Fruit fly (Drosophila melanogaster) whole organism, prepupa: ENCODE measurements around the gene eIF4E4.

Experiments used
- Blimp-1 ChIP-seq: fragments of 200-800 bp; sonication (Bioruptor generic); optimal IDR thresholded peaks from 3 replicates; lab custom pipeline; 2017; ENCODE audit warnings: missing biosample characterization, missing genetic modification characterization, mild to moderate bottlenecking, moderate library complexity, missing genetic modification reagents
- CG10631 ChIP-seq: fragments of 200-800 bp; sonication (Bioruptor generic); optimal IDR thresholded peaks from 2 replicates; lab custom pipeline; 2016; ENCODE audit warnings: missing biosample characterization, missing genetic modification characterization
- CG10669 ChIP-seq: fragments of 200-800 bp; sonication (Bioruptor generic); optimal IDR thresholded peaks from 3 replicates; lab custom pipeline; 2018; ENCODE audit warnings: missing biosample characterization, mild to moderate bottlenecking, missing genetic modification characterization, moderate library complexity
- CG11294 ChIP-seq: fragments of 200-800 bp; sonication (Bioruptor generic); IDR thresholded peaks from 2 replicates; pipeline ENCODE4 v1.3.6; 2022; ENCODE audit warnings: missing biosample characterization, missing genetic modification characterization
- CG11762 ChIP-seq: fragments of 200-800 bp; sonication (Bioruptor generic); optimal IDR thresholded peaks from 3 replicates; lab custom pipeline; 2016; ENCODE audit warnings: missing biosample characterization, missing genetic modification characterization; ENCODE audit not compliant: insufficient read depth
- CG11902 ChIP-seq: fragments of 200-800 bp; sonication (Bioruptor generic); optimal IDR thresholded peaks from 3 replicates; lab custom pipeline; 2016; ENCODE audit warnings: missing biosample characterization, missing genetic modification characterization
- CG16779 ChIP-seq: fragments of 200-800 bp; sonication (Bioruptor generic); optimal IDR thresholded peaks from 3 replicates; lab custom pipeline; 2017; ENCODE audit warnings: missing biosample characterization, mild to moderate bottlenecking, missing genetic modification characterization
- CG31627 ChIP-seq: fragments of 200-800 bp; sonication (Bioruptor generic); optimal IDR thresholded peaks from 3 replicates; lab custom pipeline; 2016; ENCODE audit warnings: missing biosample characterization, missing genetic modification characterization
- CG32006 ChIP-seq: fragments of 200-800 bp; sonication (Bioruptor generic); optimal IDR thresholded peaks from 3 replicates; lab custom pipeline; 2017; ENCODE audit warnings: missing biosample characterization, mild to moderate bottlenecking, missing genetic modification characterization
- CG4318 ChIP-seq: fragments of 200-800 bp; sonication (Bioruptor generic); optimal IDR thresholded peaks from 3 replicates; lab custom pipeline; 2017; ENCODE audit warnings: missing biosample characterization, mild to moderate bottlenecking, missing genetic modification characterization
- CG6163 ChIP-seq: fragments of 200-800 bp; sonication (Bioruptor generic); IDR thresholded peaks from 3 replicates; pipeline ENCODE4 v1.3.6; 2022; ENCODE audit warnings: missing biosample characterization, missing genetic modification characterization
- CG6276 ChIP-seq: fragments of 200-800 bp; sonication (Bioruptor generic); optimal IDR thresholded peaks from 2 replicates; lab custom pipeline; 2017; ENCODE audit warnings: missing biosample characterization, mild to moderate bottlenecking, missing genetic modification characterization
- CG6792 ChIP-seq: fragments of 200-800 bp; sonication (Bioruptor generic); optimal IDR thresholded peaks from 3 replicates; lab custom pipeline; 2016; ENCODE audit warnings: missing biosample characterization, missing genetic modification characterization
- CG6854 ChIP-seq: fragments of 200-800 bp; sonication (Bioruptor generic); optimal IDR thresholded peaks from 2 replicates; lab custom pipeline; 2017; ENCODE audit warnings: missing biosample characterization, mild to moderate bottlenecking, missing genetic modification characterization
- CG8119 ChIP-seq: fragments of 200-800 bp; sonication (Bioruptor generic); IDR thresholded peaks from 3 replicates; pipeline ENCODE4 v1.3.6; 2022; ENCODE audit warnings: missing biosample characterization, missing genetic modification characterization
- CG8319 ChIP-seq: fragments of 200-800 bp; sonication (Bioruptor generic); optimal IDR thresholded peaks from 3 replicates; lab custom pipeline; 2016; ENCODE audit warnings: missing biosample characterization, missing genetic modification characterization
- CG8632 ChIP-seq: fragments of 200-800 bp; sonication (Bioruptor generic); optimal IDR thresholded peaks from 3 replicates; lab custom pipeline; 2016; ENCODE audit warnings: missing biosample characterization, missing genetic modification characterization
- CG9139 ChIP-seq: fragments of 200-800 bp; sonication (Bioruptor generic); optimal IDR thresholded peaks from 3 replicates; lab custom pipeline; 2017; ENCODE audit warnings: missing biosample characterization, mild to moderate bottlenecking, missing genetic modification characterization
- Eip78C ChIP-seq: fragments of 200-800 bp; sonication (Bioruptor generic); peaks from one replicate; lab custom pipeline; 2016; ENCODE audit warnings: missing biosample characterization, missing genetic modification characterization
- Eip93F ChIP-seq: fragments of 200-800 bp; sonication (Bioruptor generic); optimal IDR thresholded peaks from 2 replicates; lab custom pipeline; 2016; ENCODE audit warnings: missing biosample characterization, mild to moderate bottlenecking, missing genetic modification characterization
- Ets21C ChIP-seq: fragments of 200-800 bp; sonication (Bioruptor generic); optimal IDR thresholded peaks from 3 replicates; lab custom pipeline; 2016; ENCODE audit warnings: missing biosample characterization, missing genetic modification characterization
- Gug ChIP-seq: fragments of 200-800 bp; sonication (Bioruptor generic); IDR thresholded peaks from 2 replicates; pipeline ENCODE4 v1.3.6; 2022; ENCODE audit warnings: missing biosample characterization, missing genetic modification characterization
- Hr38 ChIP-seq: sonication (Bioruptor generic); optimal IDR thresholded peaks from 2 replicates; lab custom pipeline; 2016; ENCODE audit warnings: missing biosample characterization, missing genetic modification characterization
- Hr39 ChIP-seq: fragments of 200-800 bp; sonication (Bioruptor generic); optimal IDR thresholded peaks from 2 replicates; lab custom pipeline; 2016; ENCODE audit warnings: missing biosample characterization, missing genetic modification characterization
- Hr4 ChIP-seq: fragments of 200-800 bp; sonication (Bioruptor generic); optimal IDR thresholded peaks from 3 replicates; lab custom pipeline; 2016; ENCODE audit warnings: missing biosample characterization, missing genetic modification characterization
- Lpt ChIP-seq: fragments of 200-800 bp; sonication (Bioruptor generic); optimal IDR thresholded peaks from 3 replicates; lab custom pipeline; 2016; ENCODE audit warnings: missing biosample characterization, missing genetic modification characterization
- Met ChIP-seq: fragments of 200-800 bp; sonication (Bioruptor generic); optimal IDR thresholded peaks from 3 replicates; lab custom pipeline; 2016; ENCODE audit warnings: missing biosample characterization, missing genetic modification characterization
- OdsH ChIP-seq: fragments of 200-800 bp; sonication (Bioruptor generic); optimal IDR thresholded peaks from 3 replicates; lab custom pipeline; 2016; ENCODE audit warnings: missing biosample characterization, missing genetic modification characterization
- Smox ChIP-seq: fragments of 200-800 bp; sonication (Bioruptor generic); optimal IDR thresholded peaks from 3 replicates; lab custom pipeline; 2016; ENCODE audit warnings: missing biosample characterization, missing genetic modification characterization
- Sox102F ChIP-seq: fragments of 200-800 bp; sonication (Bioruptor generic); optimal IDR thresholded peaks from 2 replicates; lab custom pipeline; 2016; ENCODE audit warnings: missing biosample characterization, mild to moderate bottlenecking, missing genetic modification characterization
- Sox14 ChIP-seq: fragments of 200-800 bp; sonication (Bioruptor generic); optimal IDR thresholded peaks from 3 replicates; lab custom pipeline; 2016; ENCODE audit warnings: missing biosample characterization, missing genetic modification characterization
- Sox15 ChIP-seq: fragments of 200-800 bp; sonication (Bioruptor generic); optimal IDR thresholded peaks from 3 replicates; lab custom pipeline; 2016; ENCODE audit warnings: missing biosample characterization, missing genetic modification characterization
- acj6 ChIP-seq: fragments of 200-800 bp; sonication (Bioruptor generic); optimal IDR thresholded peaks from 3 replicates; lab custom pipeline; 2016; ENCODE audit warnings: missing biosample characterization, missing genetic modification characterization
- dac ChIP-seq: fragments of 200-800 bp; sonication (Bioruptor generic); optimal IDR thresholded peaks from 2 replicates; lab custom pipeline; 2017; ENCODE audit warnings: missing biosample characterization, mild to moderate bottlenecking, missing genetic modification characterization
- dsx ChIP-seq: fragments of 200-800 bp; optimal IDR thresholded peaks from 3 replicates; lab custom pipeline; 2019; ENCODE audit warnings: missing biosample characterization, mild to moderate bottlenecking, missing genetic modification characterization, moderate library complexity; ENCODE audit not compliant: poor library complexity, severe bottlenecking
- eg ChIP-seq: fragments of 200-800 bp; sonication (Bioruptor generic); IDR thresholded peaks from 3 replicates; pipeline ENCODE4 v1.3.6; 2022; ENCODE audit warnings: missing biosample characterization, missing genetic modification characterization
- esn ChIP-seq: fragments of 200-800 bp; sonication (Bioruptor generic); optimal IDR thresholded peaks from 2 replicates; lab custom pipeline; 2016; ENCODE audit warnings: missing biosample characterization, mild to moderate bottlenecking, missing genetic modification characterization, moderate library complexity
- fd59A ChIP-seq: fragments of 200-800 bp; sonication (Bioruptor generic); optimal IDR thresholded peaks from 2 replicates; lab custom pipeline; 2017; ENCODE audit warnings: missing biosample characterization, mild to moderate bottlenecking, missing genetic modification characterization, missing genetic modification reagents
- fd85E ChIP-seq: fragments of 200-800 bp; sonication (Bioruptor generic); optimal IDR thresholded peaks from 3 replicates; lab custom pipeline; 2016; ENCODE audit warnings: missing biosample characterization, missing genetic modification characterization
- fkh ChIP-seq: fragments of 200-800 bp; sonication (Bioruptor generic); optimal IDR thresholded peaks from 3 replicates; lab custom pipeline; 2017; ENCODE audit warnings: missing biosample characterization, mild to moderate bottlenecking, missing genetic modification characterization, moderate library complexity
- lz ChIP-seq: fragments of 200-800 bp; sonication (Bioruptor generic); optimal IDR thresholded peaks from 3 replicates; lab custom pipeline; 2016; ENCODE audit warnings: missing biosample characterization, missing genetic modification characterization
- net ChIP-seq: fragments of 200-800 bp; sonication (Bioruptor generic); optimal IDR thresholded peaks from 3 replicates; lab custom pipeline; 2016; ENCODE audit warnings: missing biosample characterization, missing genetic modification characterization
- salr ChIP-seq, 2 experiments: fragments of 200-800 bp; sonication (Bioruptor generic); optimal IDR thresholded peaks; 3 replicates each; lab custom pipeline; 2016 to 2018; ENCODE audit warnings: missing biosample characterization in 2 of 2, missing genetic modification characterization in 2 of 2, mild to moderate bottlenecking in 1 of 2
- spab ChIP-seq: fragments of 200-800 bp; sonication (Bioruptor generic); optimal IDR thresholded peaks from 2 replicates; lab custom pipeline; 2017; ENCODE audit warnings: missing biosample characterization, mild to moderate bottlenecking, missing genetic modification characterization, missing genetic modification reagents
- svp ChIP-seq: fragments of 200-800 bp; sonication (Bioruptor generic); peaks from one replicate; lab custom pipeline; 2016; ENCODE audit warnings: missing biosample characterization, missing genetic modification characterization
- topi ChIP-seq: fragments of 200-800 bp; sonication (Bioruptor generic); optimal IDR thresholded peaks from 3 replicates; lab custom pipeline; 2016; ENCODE audit warnings: missing biosample characterization, missing genetic modification characterization
- vri ChIP-seq: fragments of 200-800 bp; sonication (Bioruptor generic); optimal IDR thresholded peaks from 3 replicates; lab custom pipeline; 2016; ENCODE audit warnings: missing biosample characterization, mild to moderate bottlenecking, missing genetic modification characterization

The eIF4E4 gene

DNA sequence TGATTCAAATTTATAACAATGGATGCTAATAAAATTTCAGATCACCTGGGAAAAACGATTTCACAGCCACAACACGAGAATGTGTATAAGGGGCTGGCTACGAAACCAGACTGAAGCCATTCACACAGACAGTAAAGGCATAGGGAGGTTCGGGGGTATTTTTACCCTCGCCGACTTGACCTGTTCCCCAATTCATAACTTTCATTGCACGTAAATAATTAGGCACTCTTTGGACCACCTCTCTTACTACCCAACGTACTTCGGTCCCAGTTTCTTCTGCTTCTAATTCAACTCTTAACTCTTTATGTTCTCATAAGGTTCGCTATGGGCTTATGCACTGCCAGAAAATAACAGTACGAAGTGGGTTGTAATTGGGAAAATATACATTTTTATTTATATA lies at the start of gene eIF4E4:
TSS of gene eIF4E4 (minus strand) at position 101 of the 400 bp plus-strand sequence.
- TF ChIP-seq CG10669 (GFP tag; lab: Kevin White, UChicago) (no peak), fd59A (GFP tag; lab: Kevin White, UChicago) (no peak), Eip78C (GFP tag; lab: Kevin White, UChicago) (no peak), Hr4 (GFP tag; lab: Kevin White, UChicago) (no peak), Gug (GFP tag; lab: Robert Waterston, UW) (no peak), Eip93F (GFP tag; lab: Kevin White, UChicago) (no peak), Sox14 (GFP tag; lab: Kevin White, UChicago) (no peak), Sox15 (GFP tag; lab: Kevin White, UChicago) (no peak), Hr39 (no peak), CG11762 (GFP tag; lab: Kevin White, UChicago) (no peak), CG4318 (GFP tag; lab: Kevin White, UChicago) (no peak), CG9139 (GFP tag; lab: Kevin White, UChicago) (no peak), OdsH (no peak), fd85E (no peak), spab (GFP tag; lab: Kevin White, UChicago) (no peak), CG8632 (no peak), Sox102F (no peak), svp (no peak)

DNA sequence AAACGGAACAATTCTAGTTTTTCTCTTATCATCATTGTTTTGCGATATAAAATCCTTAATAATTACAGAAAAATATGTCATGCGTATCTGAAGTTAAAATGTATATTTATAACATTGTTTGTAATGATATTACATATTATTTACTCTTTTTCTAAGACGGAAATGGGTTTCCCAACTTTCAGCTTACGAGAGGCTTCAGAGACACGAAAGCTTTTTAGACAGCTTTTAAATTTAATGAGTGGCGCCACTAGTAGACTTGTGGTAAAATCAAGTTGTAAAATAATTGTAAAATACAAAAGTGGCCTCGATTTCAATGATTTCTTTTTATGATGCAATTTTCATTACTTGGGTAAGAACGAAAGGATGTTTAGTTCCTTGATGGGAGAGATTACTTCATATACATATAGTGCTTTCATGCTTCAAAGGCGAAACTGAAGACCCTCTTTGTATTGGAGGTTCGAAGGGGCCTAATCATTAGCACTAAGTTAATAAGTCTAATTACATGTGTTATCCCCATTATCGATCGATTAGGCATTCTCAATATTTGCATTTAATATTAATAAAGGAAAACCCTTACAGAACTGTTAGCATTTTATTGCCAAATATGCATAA lies 43.7 kb upstream of the eIF4E4 start:
- TF ChIP-seq Hr39 = peak; percentile 59
- TF ChIP-seq Sox15 (GFP tag; lab: Kevin White, UChicago) = peak; percentile 43
- TF ChIP-seq CG4318 (GFP tag; lab: Kevin White, UChicago) = peak; percentile 27
- peak; percentile 60 for TF ChIP-seq Gug (GFP tag; lab: Robert Waterston, UW)
- peak; percentile 27 for TF ChIP-seq CG9139 (GFP tag; lab: Kevin White, UChicago)
- peak; percentile 65 for TF ChIP-seq CG16779 (tag; lab: Kevin White, UChicago)
- TF ChIP-seq net = peak; percentile 75
- peak; percentile 75 for TF ChIP-seq OdsH
- TF ChIP-seq fd85E = peak; percentile 22
- TF ChIP-seq eg = peak; percentile 83
- TF ChIP-seq CG10669 (GFP tag; lab: Kevin White, UChicago) = peak; percentile 56
- no peak for TF ChIP-seq dsx
- peak; percentile 65 for TF ChIP-seq Met (GFP tag; lab: Kevin White, UChicago)
- TF ChIP-seq CG32006 (GFP tag; lab: Kevin White, UChicago) = no peak
- TF ChIP-seq CG8632 = peak; percentile 58
- TF ChIP-seq lz (GFP tag; lab: Kevin White, UChicago) = peak; percentile 87
- peak; percentile 58 for TF ChIP-seq CG11902 (GFP tag; lab: Kevin White, UChicago)
- peak; percentile 84 for TF ChIP-seq esn (GFP tag; lab: Kevin White, UChicago)
- TF ChIP-seq salr (GFP tag; optimal IDR thresholded peaks at IDR 0.05; lab: Kevin White, UChicago) = peak; percentile 10 to 73
- TF ChIP-seq Smox (GFP tag; lab: Kevin White, UChicago) = peak; percentile 61
- peak; percentile 60 for TF ChIP-seq vri
- peak; percentile 45 for TF ChIP-seq Sox14 (GFP tag; lab: Kevin White, UChicago)
- TF ChIP-seq topi (GFP tag; lab: Kevin White, UChicago) = peak; percentile 79
- peak; percentile 64 for TF ChIP-seq CG31627 (GFP tag; lab: Kevin White, UChicago)
- TF ChIP-seq Hr38 = no peak
- no peak for TF ChIP-seq CG6276 (GFP tag; lab: Kevin White, UChicago)
- peak; percentile 66 for TF ChIP-seq CG10631
- TF ChIP-seq Eip78C (GFP tag; lab: Kevin White, UChicago) = peak; percentile 89
- TF ChIP-seq spab (GFP tag; lab: Kevin White, UChicago) = peak; percentile 9
- peak; percentile 20 for TF ChIP-seq Blimp-1
- TF ChIP-seq acj6 = peak; percentile 70
- peak; percentile 85 for TF ChIP-seq fkh (GFP tag; lab: Kevin White, UChicago)
- TF ChIP-seq CG8319 (GFP tag; lab: Kevin White, UChicago) = peak; percentile 72
- TF ChIP-seq CG8119 (GFP tag; lab: Robert Waterston, UW) = no peak
- peak; percentile 37 for TF ChIP-seq fd59A (GFP tag; lab: Kevin White, UChicago)
- TF ChIP-seq svp = peak; percentile 18
- TF ChIP-seq Ets21C (GFP tag; lab: Kevin White, UChicago) = peak; percentile 46
- peak; percentile 64 for TF ChIP-seq dac
- no peak for TF ChIP-seq Lpt
- TF ChIP-seq CG6854 = no peak
- no peak for TF ChIP-seq CG11294
- TF ChIP-seq CG6163 (GFP tag; lab: Robert Waterston, UW) = peak; percentile 89
- peak; percentile 52 for TF ChIP-seq CG11762 (GFP tag; lab: Kevin White, UChicago)
- TF ChIP-seq Eip93F (GFP tag; lab: Kevin White, UChicago) = no peak
- peak; percentile 72 for TF ChIP-seq CG6792 (GFP tag; lab: Kevin White, UChicago)
